Worm (Caenorhabditis elegans) whole organism, young adult: ENCODE results near the gene gtf-2F2.

Source experiments
- B0035.1 ChIP-seq: sonication (generic microtip); optimal IDR thresholded peaks from 2 replicates; lab custom pipeline; 2016; ENCODE audit warnings: missing genetic modification characterization, mild to moderate bottlenecking, missing compliant biosample characterization, missing genotype, missing genetic modification reagents
- F37B4.10 ChIP-seq: fragments of 200-800 bp; sonication (Bioruptor generic); IDR thresholded peaks from 2 replicates; pipeline ENCODE4 v1.3.6; 2022; ENCODE audit warnings: missing genetic modification characterization, missing compliant biosample characterization
- F39B2.1 ChIP-seq: fragments of 200-800 bp; sonication (Bioruptor generic); IDR thresholded peaks from 2 replicates; pipeline ENCODE4 v1.3.6; 2022; ENCODE audit warnings: missing genetic modification reagents, missing genetic modification characterization, missing compliant biosample characterization
- F49E8.2 ChIP-seq: sonication (generic microtip); optimal IDR thresholded peaks from 3 replicates; lab custom pipeline; 2017; ENCODE audit warnings: missing genetic modification characterization, mild to moderate bottlenecking, missing compliant biosample characterization, antibody characterized with exemption, moderate library complexity; ENCODE audit not compliant: insufficient read depth
- F55B11.4 ChIP-seq: sonication (generic microtip); optimal IDR thresholded peaks from 2 replicates; lab custom pipeline; 2016; ENCODE audit warnings: missing compliant biosample characterization, missing genetic modification characterization, borderline replicate concordance; ENCODE audit not compliant: insufficient read depth
- F57A8.1 ChIP-seq: fragments of 200-800 bp; sonication (Bioruptor generic); optimal IDR thresholded peaks from 2 replicates; lab custom pipeline; 2018; ENCODE audit warnings: mild to moderate bottlenecking, missing genetic modification characterization, moderate library complexity, missing compliant biosample characterization
- K12H6.12 ChIP-seq: fragments of 200-800 bp; sonication (Bioruptor generic); optimal IDR thresholded peaks from 2 replicates; lab custom pipeline; 2018; ENCODE audit warnings: mild to moderate bottlenecking, missing genetic modification characterization, missing compliant biosample characterization
- T26A5.8 ChIP-seq: sonication (generic microtip); optimal IDR thresholded peaks from 2 replicates; lab custom pipeline; 2016; ENCODE audit warnings: missing genetic modification characterization, missing compliant biosample characterization
- Y53G8AR.9 ChIP-seq: fragments of 200-800 bp; sonication (Bioruptor generic); conservative IDR thresholded peaks from 2 replicates; pipeline ENCODE4 v1.3.6; 2022; ENCODE audit warnings: missing genetic modification reagents, missing genetic modification characterization, missing compliant biosample characterization
- Y67H2A.10 ChIP-seq: fragments of 200-800 bp; sonication (Bioruptor generic); conservative IDR thresholded peaks from 2 replicates; pipeline ENCODE4 v1.3.6; 2022; ENCODE audit warnings: missing genetic modification reagents, missing genetic modification characterization, missing compliant biosample characterization
- ZK185.1 ChIP-seq: sonication (generic microtip); optimal IDR thresholded peaks from 2 replicates; lab custom pipeline; 2016; ENCODE audit warnings: mild to moderate bottlenecking, missing genetic modification characterization, missing compliant biosample characterization; ENCODE audit not compliant: poor library complexity, severe bottlenecking
- akir-1 ChIP-seq: fragments of 200-800 bp; sonication (Bioruptor generic); optimal IDR thresholded peaks from 2 replicates; lab custom pipeline; 2018; ENCODE audit warnings: mild to moderate bottlenecking, missing genetic modification characterization, moderate library complexity, missing compliant biosample characterization
- cebp-1 ChIP-seq, 2 experiments: fragments of 200-800 bp in 1 of 2; sonication (Bioruptor generic) in 1 of 2; sonication (generic microtip) in 1 of 2; IDR thresholded peaks in 1 of 2; optimal IDR thresholded peaks in 1 of 2; 2 replicates each; pipeline versions ENCODE4 v1.3.6 to Lab custom; 2017 to 2022; ENCODE audit warnings: missing compliant biosample characterization in 2 of 2, missing genetic modification characterization in 2 of 2, mild to moderate bottlenecking in 1 of 2, missing genetic modification reagents in 1 of 2, moderate library complexity in 1 of 2
- ceh-27 ChIP-seq: fragments of 200-800 bp; sonication (Bioruptor generic); optimal IDR thresholded peaks from 2 replicates; lab custom pipeline; 2018; ENCODE audit warnings: mild to moderate bottlenecking, missing genetic modification characterization, moderate library complexity, missing compliant biosample characterization
- ceh-40 ChIP-seq: fragments of 200-800 bp; sonication (Bioruptor generic); IDR thresholded peaks from 2 replicates; pipeline ENCODE4 v1.3.6; 2022; ENCODE audit warnings: missing genetic modification characterization, missing compliant biosample characterization
- ceh-91 ChIP-seq: fragments of 200-800 bp; sonication (Bioruptor generic); IDR thresholded peaks from 2 replicates; pipeline ENCODE4 v1.3.6; 2022; ENCODE audit warnings: missing genetic modification reagents, missing genetic modification characterization, missing compliant biosample characterization
- dpl-1 ChIP-seq: fragments of 150-350 bp; optimal IDR thresholded peaks from 2 replicates; lab custom pipeline; 2014; ENCODE audit warnings: missing biosample characterization, missing genetic modification reagents, missing genetic modification characterization
- efl-1 ChIP-seq: fragments of 150-350 bp; optimal IDR thresholded peaks from 2 replicates; lab custom pipeline; 2014; ENCODE audit warnings: missing biosample characterization, missing genetic modification reagents, missing genetic modification characterization
- egl-44 ChIP-seq: fragments of 200-800 bp; sonication (Bioruptor generic); IDR thresholded peaks from 2 replicates; pipeline ENCODE4 v1.3.6; 2022; ENCODE audit warnings: missing genetic modification reagents, missing genetic modification characterization, missing compliant biosample characterization
- egrh-3 ChIP-seq: fragments of 200-800 bp; sonication (Bioruptor generic); IDR thresholded peaks from 2 replicates; pipeline ENCODE4 v1.3.6; 2022; ENCODE audit warnings: missing genetic modification reagents, missing genetic modification characterization, missing compliant biosample characterization
- ets-4 ChIP-seq: fragments of 200-800 bp; sonication (Bioruptor generic); optimal IDR thresholded peaks from 2 replicates; lab custom pipeline; 2018; ENCODE audit warnings: mild to moderate bottlenecking, missing genetic modification characterization, missing compliant biosample characterization
- fkh-3 ChIP-seq: sonication (generic microtip); optimal IDR thresholded peaks from 2 replicates; lab custom pipeline; 2016; ENCODE audit warnings: mild to moderate bottlenecking, missing genetic modification characterization, missing compliant biosample characterization
- hlh-12 ChIP-seq: sonication (generic microtip); optimal IDR thresholded peaks from 2 replicates; lab custom pipeline; 2016; ENCODE audit warnings: missing genetic modification characterization, missing compliant biosample characterization
- hmg-20 ChIP-seq: fragments of 200-800 bp; sonication (Bioruptor generic); IDR thresholded peaks from 2 replicates; pipeline ENCODE4 v1.3.6; 2022; ENCODE audit warnings: missing genetic modification reagents, missing genetic modification characterization, missing compliant biosample characterization
- let-607 ChIP-seq, 2 experiments: fragments of 200-800 bp in 1 of 2; sonication (Bioruptor generic) in 1 of 2; sonication (generic microtip) in 1 of 2; optimal IDR thresholded peaks; 2 replicates each; lab custom pipeline; 2016 to 2018; ENCODE audit warnings: mild to moderate bottlenecking in 2 of 2, missing compliant biosample characterization in 2 of 2, missing genetic modification characterization in 2 of 2, moderate library complexity in 2 of 2, missing genotype in 1 of 2
- madf-10 ChIP-seq: sonication (generic microtip); optimal IDR thresholded peaks from 2 replicates; lab custom pipeline; 2016; ENCODE audit warnings: mild to moderate bottlenecking, missing genetic modification characterization, missing compliant biosample characterization
- madf-3 ChIP-seq: fragments of 200-800 bp; sonication (Bioruptor generic); IDR thresholded peaks from 2 replicates; pipeline ENCODE4 v1.3.6; 2022; ENCODE audit warnings: missing genetic modification reagents, missing genetic modification characterization, missing compliant biosample characterization
- mcd-1 ChIP-seq: fragments of 200-800 bp; sonication (Bioruptor generic); IDR thresholded peaks from 2 replicates; pipeline ENCODE4 v1.3.6; 2022; ENCODE audit warnings: missing genetic modification reagents, missing genetic modification characterization, missing compliant biosample characterization
- mxl-1 ChIP-seq: sonication (generic microtip); optimal IDR thresholded peaks from 2 replicates; lab custom pipeline; 2016; ENCODE audit warnings: missing genetic modification characterization, missing compliant biosample characterization
- nhr-80 ChIP-seq: sonication (generic microtip); optimal IDR thresholded peaks from 2 replicates; lab custom pipeline; 2016; ENCODE audit warnings: missing genetic modification characterization, missing compliant biosample characterization
- pbrm-1 ChIP-seq: fragments of 200-800 bp; sonication (Bioruptor generic); IDR thresholded peaks from 2 replicates; pipeline ENCODE4 v1.3.6; 2022; ENCODE audit warnings: missing genetic modification reagents, missing genetic modification characterization, missing compliant biosample characterization
- repo-1 ChIP-seq: sonication (generic microtip); optimal IDR thresholded peaks from 2 replicates; lab custom pipeline; 2017; ENCODE audit warnings: mild to moderate bottlenecking, missing genetic modification characterization, missing compliant biosample characterization
- sdz-38 ChIP-seq: sonication (generic microtip); optimal IDR thresholded peaks from 2 replicates; lab custom pipeline; 2016; ENCODE audit warnings: missing genotype, missing genetic modification characterization, missing compliant biosample characterization
- sea-2 ChIP-seq: fragments of 200-800 bp; sonication (Bioruptor generic); IDR thresholded peaks from 2 replicates; pipeline ENCODE4 v1.3.6; 2022; ENCODE audit warnings: missing genetic modification characterization, missing compliant biosample characterization
- tbp1 ChIP-seq: fragments of 200-800 bp; sonication (Bioruptor generic); optimal IDR thresholded peaks from 2 replicates; lab custom pipeline; 2018; ENCODE audit warnings: mild to moderate bottlenecking, missing genetic modification characterization, missing compliant biosample characterization
- tlf-1 ChIP-seq: fragments of 200-800 bp; sonication (Bioruptor generic); optimal IDR thresholded peaks from 2 replicates; lab custom pipeline; 2018; ENCODE audit warnings: mild to moderate bottlenecking, missing genetic modification characterization, missing compliant biosample characterization
- zim-3 ChIP-seq: sonication (generic microtip); optimal IDR thresholded peaks from 2 replicates; lab custom pipeline; 2017; ENCODE audit warnings: mild to moderate bottlenecking, missing genetic modification characterization, moderate library complexity, missing compliant biosample characterization

gtf-2F2 gene

ce11 chrV:19001016-19001415, 7.3 kb downstream of the gtf-2F2 start, which contains the start of gene Y39B6A.34 (continued):
- TF ChIP-seq K12H6.12 (tag; lab: Kevin White, UChicago) (peak; percentile 71), akir-1 (GFP tag; lab: Kevin White, UChicago) (no peak), Y53G8AR.9 (GFP tag; lab: Robert Waterston, UW) (0 out of 2 replicates have a peak, but pooled peaks have one; percentile 55), mcd-1 (GFP tag; lab: Robert Waterston, UW) (0 out of 2 replicates have a peak, but pooled peaks have one; percentile 22), cebp-1 (GFP tag; IDR thresholded peaks at IDR 0.05; lab: Robert Waterston, UW) (no peak), cebp-1 (tag; optimal IDR thresholded peaks at IDR 0.05; lab: Kevin White, UChicago) (peak; percentile 55), ceh-91 (0 out of 2 replicates have a peak, but pooled peaks have one; percentile 17)

ce11 chrV:19001656-19002055, 7.9 kb downstream of the gtf-2F2 start, which contains the start of gene Y39B6A.33:
Y39B6A.33 (plus strand) TSS chrV:19001956.
- no peak for TF ChIP-seq T26A5.8 (tag; lab: Kevin White, UChicago)
- TF ChIP-seq madf-10 (tag; lab: Kevin White, UChicago): no peak
- TF ChIP-seq dpl-1 (GFP tag; lab: Kevin White, UChicago): no peak
- no peak for TF ChIP-seq F37B4.10
- no peak for TF ChIP-seq Y67H2A.10 (GFP tag; lab: Robert Waterston, UW)
- TF ChIP-seq hlh-12 (tag; lab: Kevin White, UChicago): no peak
- TF ChIP-seq F49E8.2 (tag; lab: Kevin White, UChicago): no peak
- no peak for TF ChIP-seq tbp1 (GFP tag; lab: Kevin White, UChicago)
- no peak for TF ChIP-seq madf-3
- TF ChIP-seq B0035.1 (tag; lab: Kevin White, UChicago): no peak
- no peak for TF ChIP-seq F57A8.1
- no peak for TF ChIP-seq sdz-38 (tag; lab: Kevin White, UChicago)
- TF ChIP-seq repo-1 (tag; lab: Kevin White, UChicago): no peak
- no peak for TF ChIP-seq mxl-1 (tag; lab: Kevin White, UChicago)
- no peak for TF ChIP-seq ets-4 (GFP tag; lab: Kevin White, UChicago)

- no peak for TF ChIP-seq pbrm-1 (GFP tag; lab: Robert Waterston, UW)
- TF ChIP-seq egrh-3 (GFP tag; lab: Robert Waterston, UW): no peak
- TF ChIP-seq tlf-1 (GFP tag; lab: Kevin White, UChicago): no peak
- TF ChIP-seq tbp1 (GFP tag; lab: Kevin White, UChicago): no peak
- no peak for TF ChIP-seq nhr-80
- no peak for TF ChIP-seq egl-44
These were observed 16.7 kb downstream of the gtf-2F2 start for ce11 chrV:19010405-19010804.

ce11 chrV:19013215-19013614, 19.5 kb downstream of the gtf-2F2 start:
- TF ChIP-seq zim-3 (no peak), hmg-20 (GFP tag; lab: Robert Waterston, UW) (no peak), F55B11.4 (tag; lab: Kevin White, UChicago) (no peak), let-607 (tag; optimal IDR thresholded peaks at IDR 0.05; lab: Kevin White, UChicago) (no peak), ceh-27 (no peak), F39B2.1 (GFP tag; lab: Robert Waterston, UW) (no peak), egrh-3 (GFP tag; lab: Robert Waterston, UW) (no peak), fkh-3 (tag; lab: Kevin White, UChicago) (no peak), tlf-1 (GFP tag; lab: Kevin White, UChicago) (no peak), ceh-91 (no peak), ZK185.1 (tag; lab: Kevin White, UChicago) (no peak), efl-1 (GFP tag; lab: Kevin White, UChicago) (no peak), hlh-12 (tag; lab: Kevin White, UChicago) (no peak), madf-3 (no peak), sea-2 (GFP tag; lab: Robert Waterston, UW) (no peak), ceh-40 (no peak)
